Fruit fly (Drosophila melanogaster): ENCODE results near the gene Osi13.

Gene Osi13

DNA sequence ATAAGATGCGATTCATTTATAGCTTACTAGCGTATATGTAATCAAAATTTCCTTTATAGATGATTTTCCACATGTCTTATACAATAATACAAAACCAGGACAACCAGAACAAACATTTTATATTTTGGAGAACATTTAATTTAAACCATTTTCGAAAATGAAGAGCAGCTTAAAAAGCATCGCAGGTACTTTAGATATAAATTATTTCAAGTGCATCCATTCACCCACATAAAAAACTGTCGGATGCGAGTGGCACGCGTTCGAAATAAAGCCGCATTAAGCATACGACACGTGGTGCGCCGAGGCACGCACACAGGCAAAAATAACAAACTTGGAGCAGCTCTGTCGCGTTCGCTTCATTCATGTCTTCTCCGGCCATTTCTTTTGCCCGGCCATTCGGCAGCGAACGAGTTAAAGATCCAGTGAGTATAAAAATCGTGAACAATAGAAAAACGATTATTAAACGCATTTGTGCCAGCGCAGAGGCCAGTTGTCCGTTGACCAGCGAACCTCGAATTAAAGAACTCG lies 43.4 kb downstream of the Osi13 start, which contains the start of gene Osi19:
Gene Osi19, plus strand, starts transcription at position 457 of the 528 bp plus-strand sequence.
- TF ChIP-seq Opbp (GFP tag; IDR thresholded peaks at IDR 0.05; ENCODE audit: partially characterized antibody) (no peak), ind (GFP tag; optimal IDR thresholded peaks at IDR 0.05) (no peak), Pdp1 (GFP tag; optimal IDR thresholded peaks at IDR 0.05) (no peak), HLH4C (GFP tag; IDR thresholded peaks at IDR 0.05; ENCODE audit: partially characterized antibody) (no peak), CG3281 (GFP tag; optimal IDR thresholded peaks at IDR 0.05) (no peak), D (optimal IDR thresholded peaks at IDR 0.05) (no peak), D (GFP tag; optimal IDR thresholded peaks at IDR 0.05) (no peak), NfI (GFP tag; optimal IDR thresholded peaks at IDR 0.05) (no peak), CG12659 (GFP tag; optimal IDR thresholded peaks at IDR 0.05) (no peak), CG11093 (GFP tag; IDR thresholded peaks at IDR 0.05) (no peak), CG7745 (tag; optimal IDR thresholded peaks at IDR 0.05) (no peak), p53 (GFP tag; optimal IDR thresholded peaks at IDR 0.05) (no peak), Med (GFP tag) (peak; percentile 42), CG11504 (tag; optimal IDR thresholded peaks at IDR 0.05) (no peak), exex (tag; optimal IDR thresholded peaks at IDR 0.05) (no peak), CG43689 (GFP tag; IDR thresholded peaks at IDR 0.05) (no peak), CG11560 (tag; IDR thresholded peaks at IDR 0.05) (no peak), CG4820 (GFP tag; optimal IDR thresholded peaks at IDR 0.05) (no peak), CG3726 (GFP tag; IDR thresholded peaks at IDR 0.05) (no peak), chinmo (GFP tag; IDR thresholded peaks at IDR 0.05; ENCODE audit: partially characterized antibody) (0 out of 4 replicates have a peak, but pooled peaks have one; percentile 14), ase (GFP tag; IDR thresholded peaks at IDR 0.05) (no peak), CG31365 (tag; optimal IDR thresholded peaks at IDR 0.05) (no peak), bcd (GFP tag; optimal IDR thresholded peaks at IDR 0.05) (no peak), corto (GFP tag; optimal IDR thresholded peaks at IDR 0.05) (no peak), CG8388 (GFP tag; optimal IDR thresholded peaks at IDR 0.05) (no peak), CG31224 (GFP tag; IDR thresholded peaks at IDR 0.05) (no peak), dysf (GFP tag; IDR thresholded peaks at IDR 0.05) (no peak), aop (GFP tag; IDR thresholded peaks at IDR 0.05) (no peak), CG2199 (GFP tag; IDR thresholded peaks at IDR 0.05) (0 out of 3 replicates have a peak, but pooled peaks have one; percentile 15), ac (GFP tag; optimal IDR thresholded peaks at IDR 0.05) (no peak), jing (GFP tag; optimal IDR thresholded peaks at IDR 0.05) (no peak), MESR4 (GFP tag; optimal IDR thresholded peaks at IDR 0.05) (no peak), Atf3 (GFP tag; optimal IDR thresholded peaks at IDR 0.05) (no peak), CG7372 (GFP tag; IDR thresholded peaks at IDR 0.05) (peak; percentile 61), Ets65A (GFP tag) (peak; percentile 65), vvl (GFP tag; IDR thresholded peaks at IDR 0.05) (0 out of 2 replicates have a peak, but pooled peaks have one; percentile 20), otp (GFP tag; IDR thresholded peaks at IDR 0.05) (no peak), wdn (GFP tag; IDR thresholded peaks at IDR 0.05) (no peak), CG7987 (GFP tag; optimal IDR thresholded peaks at IDR 0.05) (no peak), caup (GFP tag; optimal IDR thresholded peaks at IDR 0.05; ENCODE audit: severe bottlenecking) (no peak), lmd (GFP tag; IDR thresholded peaks at IDR 0.05) (no peak), CG9817 (tag; optimal IDR thresholded peaks at IDR 0.05) (no peak), gce (GFP tag; IDR thresholded peaks at IDR 0.05) (0 out of 3 replicates have a peak, but pooled peaks have one; percentile 5), org-1 (GFP tag; optimal IDR thresholded peaks at IDR 0.05) (no peak), sens (GFP tag) (peak; percentile 86), CG12155 (GFP tag; optimal IDR thresholded peaks at IDR 0.05) (no peak), insv (GFP tag; optimal IDR thresholded peaks at IDR 0.05) (no peak), CG9876 (GFP tag; optimal IDR thresholded peaks at IDR 0.05) (no peak), CHES-1-like (GFP tag; optimal IDR thresholded peaks at IDR 0.05) (no peak), CG10654 (GFP tag; optimal IDR thresholded peaks at IDR 0.05) (no peak), B-H2 (GFP tag; optimal IDR thresholded peaks at IDR 0.05) (no peak)

Measured in whole organism, embryonic.